Worm (Caenorhabditis elegans) whole organism, young adult: ENCODE data around the gene Y39B6A.13.

Experiments
- aptf-2 ChIP-seq: fragments of 200-800 bp; sonication (Bioruptor generic); conservative IDR thresholded peaks from 2 replicates; pipeline ENCODE4 v1.3.6; 2022; ENCODE audit warnings: missing genetic modification reagents, missing genetic modification characterization, missing compliant biosample characterization
- lsl-1 ChIP-seq: fragments of 200-800 bp; sonication (Bioruptor generic); optimal IDR thresholded peaks from 2 replicates; lab custom pipeline; 2018; ENCODE audit warnings: mild to moderate bottlenecking, missing genetic modification characterization, moderate library complexity, missing compliant biosample characterization
- snpc-4 ChIP-seq, 5 experiments: fragments of 150-350 bp in 1 of 5; sonication (generic microtip) in 4 of 5; optimal IDR thresholded peaks; 2 replicates each; lab custom pipeline; 2014 to 2018; ENCODE audit warnings: missing genetic modification characterization in 5 of 5, missing biosample characterization in 3 of 5, antibody characterized with exemption in 2 of 5, mild to moderate bottlenecking in 2 of 5, missing compliant biosample characterization in 2 of 5, missing genotype in 2 of 5, moderate library complexity in 2 of 5, missing genetic modification reagents in 1 of 5

DNA sequence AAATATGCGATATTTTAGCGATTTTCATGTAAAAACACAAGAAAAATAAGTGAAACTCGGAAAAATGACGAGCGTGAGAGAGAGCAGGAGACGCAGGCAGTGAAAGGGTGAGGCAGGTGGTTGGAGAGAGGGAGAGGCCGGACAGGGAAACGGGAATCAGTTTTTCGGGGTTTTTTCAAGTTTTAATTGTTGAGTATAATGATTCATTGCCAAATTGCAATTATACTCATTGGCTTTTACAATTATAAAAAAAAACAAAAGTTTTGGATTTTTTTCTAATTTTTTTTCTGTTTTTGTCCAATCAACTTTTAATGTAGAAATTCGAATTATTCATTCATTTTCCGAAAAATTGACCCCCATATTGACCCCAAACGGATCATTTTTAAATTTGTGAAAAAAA is 36.7 kb downstream of the Y39B6A.13 start, which contains the start of gene nhr-95:
- TF ChIP-seq snpc-4 (GFP tag; optimal IDR thresholded peaks at IDR 0.05; lab: Kevin White, UChicago) (no peak), snpc-4 (tag; optimal IDR thresholded peaks at IDR 0.05; lab: Kevin White, UChicago) (no peak), aptf-2 (no peak), lsl-1 (GFP tag; lab: Kevin White, UChicago) (no peak)
